Fruit fly (Drosophila melanogaster): ENCODE results near the gene Qsox4.

The Qsox4 gene

DNA sequence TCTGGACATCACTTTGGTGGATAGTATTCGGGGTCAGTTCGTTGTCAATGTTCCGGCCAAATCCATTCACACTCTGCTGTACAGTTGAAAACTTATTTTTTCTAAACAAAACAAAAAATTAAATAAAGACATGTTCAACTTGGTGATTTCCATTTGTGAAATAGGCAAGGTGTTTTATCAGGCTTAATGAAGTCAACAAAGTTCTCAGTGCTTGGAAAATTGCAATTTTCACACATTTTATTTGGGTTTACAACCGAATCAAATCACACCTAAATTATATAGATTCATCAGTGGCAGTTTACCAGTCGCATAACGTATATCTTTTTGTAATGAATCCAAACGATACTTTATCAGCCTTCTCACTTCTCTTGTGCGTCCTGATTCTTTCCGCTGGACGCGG lies at the start of gene Qsox4:
Gene Qsox4 (plus strand): TSS at position 301 of the 400 bp plus-strand sequence.
- TF ChIP-seq CG2120 (GFP tag; optimal IDR thresholded peaks at IDR 0.05): no peak
- TF ChIP-seq CG12236 (GFP tag; optimal IDR thresholded peaks at IDR 0.05): no peak
- no peak for TF ChIP-seq Bgb (GFP tag; IDR thresholded peaks at IDR 0.05; ENCODE audit: partially characterized antibody)
- TF ChIP-seq Sox102F (GFP tag; optimal IDR thresholded peaks at IDR 0.05): no peak
- no peak for TF ChIP-seq CG2678 (tag; optimal IDR thresholded peaks at IDR 0.05)
- no peak for TF ChIP-seq bbx (GFP tag; IDR thresholded peaks at IDR 0.05; ENCODE audit: partially characterized antibody)
- no peak for TF ChIP-seq CG4707 (GFP tag; optimal IDR thresholded peaks at IDR 0.05)
- TF ChIP-seq Ada2b (GFP tag; IDR thresholded peaks at IDR 0.05): no peak
- TF ChIP-seq chm (GFP tag; IDR thresholded peaks at IDR 0.05): no peak
- no peak for TF ChIP-seq Taf1 (GFP tag; IDR thresholded peaks at IDR 0.05)
- no peak for TF ChIP-seq p53 (GFP tag; optimal IDR thresholded peaks at IDR 0.05)
- TF ChIP-seq CG12659 (GFP tag; optimal IDR thresholded peaks at IDR 0.05): no peak
- no peak for TF ChIP-seq CG11093 (GFP tag; IDR thresholded peaks at IDR 0.05)
- no peak for TF ChIP-seq jumu (GFP tag; optimal IDR thresholded peaks at IDR 0.05)
- no peak for TF ChIP-seq fd64A (GFP tag; optimal IDR thresholded peaks at IDR 0.05)
- no peak for TF ChIP-seq CG30431 (GFP tag; optimal IDR thresholded peaks at IDR 0.05)

dm6 chr3R:23655501-23655900 lies 47.1 kb upstream of the Qsox4 start:
- TF ChIP-seq CG15601 (tag; optimal IDR thresholded peaks at IDR 0.05) (no peak), zfh1 (GFP tag; IDR thresholded peaks at IDR 0.05) (no peak), eve (GFP tag; optimal IDR thresholded peaks at IDR 0.05) (peak in 1 of 2 experiments; percentile 13), slp2 (GFP tag; optimal IDR thresholded peaks at IDR 0.05) (no peak), CG16863 (GFP tag; optimal IDR thresholded peaks at IDR 0.05) (no peak), Ets65A (GFP tag) (peak; percentile 15), gcm2 (GFP tag; optimal IDR thresholded peaks at IDR 0.05) (no peak), maf-S (GFP tag; optimal IDR thresholded peaks at IDR 0.05) (no peak)

DNA sequence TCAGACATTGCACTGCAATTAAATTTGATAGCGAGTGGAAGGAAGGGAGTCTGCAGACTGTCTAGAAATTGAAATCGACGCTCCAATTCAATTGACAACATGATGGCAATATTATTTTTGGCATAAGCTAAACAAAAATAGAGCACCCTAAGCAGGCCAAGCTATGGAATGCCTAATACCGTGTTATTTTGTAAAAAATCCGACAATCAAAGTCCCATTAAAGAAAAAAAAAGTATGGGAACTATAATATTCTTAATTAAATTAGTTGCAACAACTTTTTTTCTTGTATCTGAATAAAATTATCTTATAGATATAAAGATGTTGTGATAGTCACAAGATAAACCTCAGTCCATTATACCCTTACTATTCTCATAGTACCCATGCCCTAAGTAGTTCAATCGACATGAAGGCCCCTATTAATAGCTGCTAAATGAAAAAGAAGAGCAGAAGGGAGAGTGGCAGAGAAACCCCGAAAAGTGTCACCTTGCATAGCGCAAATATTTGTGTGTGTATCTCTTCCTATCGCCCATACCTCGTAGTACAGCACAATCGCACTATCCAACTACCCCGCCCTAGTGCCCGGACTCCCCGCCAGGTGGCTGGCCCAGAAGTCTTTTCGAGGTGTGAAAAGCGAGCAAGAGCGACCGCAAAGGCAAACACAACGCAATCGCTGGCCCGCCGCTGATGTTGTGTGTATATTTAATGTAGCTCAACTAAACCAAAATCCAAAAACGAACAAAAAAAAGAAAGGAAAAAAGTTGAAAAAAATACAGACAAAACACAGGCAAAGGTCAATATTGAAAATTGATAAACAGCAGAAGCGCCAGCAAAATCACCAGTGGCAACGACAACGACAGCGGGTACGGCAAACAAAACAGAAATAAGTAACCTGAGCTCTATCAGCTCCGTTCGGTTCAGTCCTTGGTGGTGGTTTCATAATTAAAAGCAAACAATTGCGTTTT lies 44.9 kb upstream of the Qsox4 start:
- TF ChIP-seq Lhr (GFP tag; optimal IDR thresholded peaks at IDR 0.05): peak; percentile 60
- TF ChIP-seq BtbVII (GFP tag; optimal IDR thresholded peaks at IDR 0.05): peak; percentile 50
- peak; percentile 77 for TF ChIP-seq CG30431 (GFP tag; optimal IDR thresholded peaks at IDR 0.05)
- peak; percentile 47; the same call in 1 of the 2 replicates for TF ChIP-seq sob (GFP tag; IDR thresholded peaks at IDR 0.05)
- TF ChIP-seq Camta (GFP tag; optimal IDR thresholded peaks at IDR 0.05): peak; percentile 75
- TF ChIP-seq PHDP (tag; optimal IDR thresholded peaks at IDR 0.05): peak; percentile 43
- peak; percentile 36; the same call in 1 of the 2 replicates for TF ChIP-seq al (GFP tag; IDR thresholded peaks at IDR 0.05)
- TF ChIP-seq CG14965 (GFP tag; optimal IDR thresholded peaks at IDR 0.05; ENCODE audit: borderline replicate concordance): peak; percentile 72
- no peak for TF ChIP-seq HLHmδ (GFP tag; optimal IDR thresholded peaks at IDR 0.05)
- TF ChIP-seq CG11085 (GFP tag; IDR thresholded peaks at IDR 0.05): no peak
- peak; percentile 30 for TF ChIP-seq Mad (GFP tag; optimal IDR thresholded peaks at IDR 0.05)
- no peak for TF ChIP-seq CG3726 (GFP tag; IDR thresholded peaks at IDR 0.05)
- no peak for TF ChIP-seq slou (GFP tag; optimal IDR thresholded peaks at IDR 0.05)
- peak; percentile 48 for TF ChIP-seq disco-r (GFP tag; optimal IDR thresholded peaks at IDR 0.05)
- peak; percentile 41 for TF ChIP-seq pfk (GFP tag; optimal IDR thresholded peaks at IDR 0.05)
- peak; percentile 94 for TF ChIP-seq sqz (GFP tag; optimal IDR thresholded peaks at IDR 0.05)
- peak; percentile 71 for TF ChIP-seq onecut (GFP tag; IDR thresholded peaks at IDR 0.05)
- no peak for TF ChIP-seq Doc3 (GFP tag; IDR thresholded peaks at IDR 0.05; ENCODE audit: partially characterized antibody)
- peak; percentile 25 for TF ChIP-seq CG9797 (GFP tag; optimal IDR thresholded peaks at IDR 0.05)
- TF ChIP-seq CG12219 (GFP tag; optimal IDR thresholded peaks at IDR 0.05): peak; percentile 52
- no peak for TF ChIP-seq C15 (GFP tag; IDR thresholded peaks at IDR 0.05)
- peak; percentile 90 for TF ChIP-seq CG2202 (tag; optimal IDR thresholded peaks at IDR 0.05)
- peak; percentile 50; the same call in 1 of the 2 replicates for TF ChIP-seq sens-2 (GFP tag; IDR thresholded peaks at IDR 0.05)
- peak; percentile 93 for TF ChIP-seq fd102C (GFP tag; optimal IDR thresholded peaks at IDR 0.05)

All from whole organism, embryonic.